Worm (Caenorhabditis elegans): ENCODE measurements around the gene rpl-7A.

- TF ChIP-seq snpc-4 (tag; optimal IDR thresholded peaks at IDR 0.05) = no peak
- no peak for TF ChIP-seq pax-3 (tag; optimal IDR thresholded peaks at IDR 0.05)
- no peak for TF ChIP-seq lin-39 (tag; optimal IDR thresholded peaks at IDR 0.05)
- no peak for TF ChIP-seq egl-27 (tag; optimal IDR thresholded peaks at IDR 0.05)
These were observed 8.0 kb upstream of the rpl-7A start for ce11 chrIV:4398420-4398819.

Data from whole organism, L1 larva.